Fruit fly (Drosophila melanogaster) whole organism, embryonic: Measurements from ENCODE around the gene Clbn.
A peak's percentile ranks its signal among the peaks of the same experiment; 100 is the strongest.

Experiments
- ATbp ChIP-seq: fragments of 200-800 bp; sonication (Bioruptor generic); optimal IDR thresholded peaks from 2 replicates; lab custom pipeline; 2017; ENCODE audit warnings: missing biosample characterization, mild to moderate bottlenecking, missing genetic modification characterization, missing genetic modification reagents
- Ada2b ChIP-seq: fragments of 200-800 bp; sonication (Bioruptor generic); IDR thresholded peaks from 2 replicates; pipeline ENCODE4 v1.3.6; 2022; ENCODE audit warnings: missing biosample characterization, missing genetic modification characterization
- CG10267 ChIP-seq: fragments of 200-800 bp; sonication (Bioruptor generic); optimal IDR thresholded peaks from 2 replicates; lab custom pipeline; 2018; ENCODE audit warnings: missing biosample characterization, mild to moderate bottlenecking, missing genetic modification characterization, moderate library complexity
- CG10431 ChIP-seq: fragments of 200-800 bp; sonication (Bioruptor generic); optimal IDR thresholded peaks from 3 replicates; lab custom pipeline; 2018; ENCODE audit warnings: missing biosample characterization, mild to moderate bottlenecking, missing genetic modification characterization
- CG10543 ChIP-seq: fragments of 200-800 bp; sonication (Bioruptor generic); optimal IDR thresholded peaks from 3 replicates; lab custom pipeline; 2017; ENCODE audit warnings: missing biosample characterization, mild to moderate bottlenecking, missing genetic modification characterization, moderate library complexity
- CG12744 ChIP-seq: fragments of 200-800 bp; sonication (Bioruptor generic); optimal IDR thresholded peaks from 2 replicates; lab custom pipeline; 2016; ENCODE audit warnings: missing biosample characterization, missing genetic modification characterization
- CG12769 ChIP-seq: fragments of 200-800 bp; sonication (Bioruptor generic); optimal IDR thresholded peaks from 2 replicates; lab custom pipeline; 2019; ENCODE audit warnings: missing biosample characterization, mild to moderate bottlenecking, missing genetic modification characterization, moderate library complexity
- CG13296 ChIP-seq: fragments of 200-800 bp; sonication (Bioruptor generic); optimal IDR thresholded peaks from 3 replicates; lab custom pipeline; 2018; ENCODE audit warnings: missing biosample characterization, mild to moderate bottlenecking, missing genetic modification characterization
- CG13424 ChIP-seq: fragments of 200-800 bp; sonication (Bioruptor generic); optimal IDR thresholded peaks from 2 replicates; lab custom pipeline; 2019; ENCODE audit warnings: missing biosample characterization, mild to moderate bottlenecking, missing genetic modification characterization, moderate library complexity
- CG14441 ChIP-seq: fragments of 200-800 bp; sonication (Bioruptor generic); IDR thresholded peaks from 2 replicates; pipeline ENCODE4 v1.3.6; 2022; ENCODE audit warnings: missing biosample characterization, missing genetic modification characterization
- CG14860 ChIP-seq: fragments of 200-800 bp; sonication (Bioruptor generic); IDR thresholded peaks from 3 replicates; pipeline ENCODE4 v1.3.6; 2022; ENCODE audit warnings: missing biosample characterization, missing genetic modification characterization; ENCODE audit not compliant: partially characterized antibody
- CG16813 ChIP-seq: fragments of 200-800 bp; sonication (Bioruptor generic); IDR thresholded peaks from 3 replicates; pipeline ENCODE4 v1.3.6; 2022; ENCODE audit warnings: missing biosample characterization, missing genetic modification characterization; ENCODE audit not compliant: partially characterized antibody
- CG1792 ChIP-seq: fragments of 200-800 bp; sonication (Bioruptor generic); optimal IDR thresholded peaks from 2 replicates; lab custom pipeline; 2016; ENCODE audit warnings: missing biosample characterization, missing genetic modification characterization
- CG34376 ChIP-seq: fragments of 200-800 bp; sonication (Bioruptor generic); optimal IDR thresholded peaks from 2 replicates; lab custom pipeline; 2018; ENCODE audit warnings: missing biosample characterization, mild to moderate bottlenecking, missing genetic modification characterization
- CG3726 ChIP-seq: fragments of 200-800 bp; sonication (Bioruptor generic); IDR thresholded peaks from 3 replicates; pipeline ENCODE4, ENCODE4 v1.3.6; 2022; ENCODE audit warnings: missing biosample characterization, missing genetic modification characterization
- CG3838 ChIP-seq: fragments of 200-800 bp; sonication (Bioruptor generic); optimal IDR thresholded peaks from 3 replicates; lab custom pipeline; 2016; ENCODE audit warnings: missing biosample characterization, missing genetic modification characterization
- CG3995 ChIP-seq: fragments of 200-800 bp; sonication (Bioruptor generic); optimal IDR thresholded peaks from 3 replicates; lab custom pipeline; 2016; ENCODE audit warnings: missing biosample characterization, missing genetic modification characterization
- CG4617 ChIP-seq: fragments of 200-800 bp; sonication (Bioruptor generic); optimal IDR thresholded peaks from 3 replicates; lab custom pipeline; 2016; ENCODE audit warnings: missing biosample characterization, missing genetic modification characterization, borderline replicate concordance
- CG4820 ChIP-seq: fragments of 200-800 bp; sonication (Bioruptor generic); optimal IDR thresholded peaks from 3 replicates; lab custom pipeline; 2016; ENCODE audit warnings: missing biosample characterization, missing genetic modification characterization
- CG6272 ChIP-seq: fragments of 200-800 bp; sonication (Bioruptor generic); IDR thresholded peaks from 2 replicates; pipeline ENCODE4 v1.3.6; 2022; ENCODE audit warnings: missing biosample characterization, missing genetic modification characterization
- CG9727 ChIP-seq: fragments of 200-800 bp; sonication (Bioruptor generic); optimal IDR thresholded peaks from 3 replicates; lab custom pipeline; 2017; ENCODE audit warnings: missing biosample characterization, mild to moderate bottlenecking, missing genetic modification characterization
- CG9797 ChIP-seq: fragments of 200-800 bp; sonication (Bioruptor generic); optimal IDR thresholded peaks from 3 replicates; lab custom pipeline; 2018; ENCODE audit warnings: missing biosample characterization, mild to moderate bottlenecking, missing genetic modification characterization
- Doc3 ChIP-seq: fragments of 200-800 bp; sonication (Bioruptor generic); IDR thresholded peaks from 3 replicates; pipeline ENCODE4 v1.3.6; 2022; ENCODE audit warnings: missing biosample characterization, missing genetic modification characterization; ENCODE audit not compliant: partially characterized antibody
- HLH4C ChIP-seq: fragments of 200-800 bp; sonication (Bioruptor generic); IDR thresholded peaks from 3 replicates; pipeline ENCODE4 v1.3.6; 2022; ENCODE audit warnings: missing biosample characterization, missing genetic modification characterization; ENCODE audit not compliant: partially characterized antibody
- Hr78 ChIP-seq, 2 experiments: fragments of 200-800 bp in 1 of 2; fragments of >200 bp in 1 of 2; sonication (Bioruptor generic) in 1 of 2; optimal IDR thresholded peaks; 2 replicates each; lab custom pipeline; 2017 to 2019; ENCODE audit warnings: missing biosample characterization in 2 of 2, missing genetic modification characterization in 2 of 2, mild to moderate bottlenecking in 1 of 2, moderate library complexity in 1 of 2
- Jarid2 ChIP-seq: fragments of 200-800 bp; sonication (Bioruptor generic); optimal IDR thresholded peaks from 3 replicates; lab custom pipeline; 2017; ENCODE audit warnings: mild to moderate bottlenecking, missing biosample characterization, missing genetic modification reagents, missing genetic modification characterization
- Med ChIP-seq: fragments of 200-800 bp; sonication (Bioruptor generic); peaks from one replicate; lab custom pipeline; 2016; ENCODE audit warnings: missing biosample characterization, missing genetic modification characterization, mild to moderate bottlenecking, inconsistent platforms, moderate library complexity
- Mrtf ChIP-seq: fragments of 200-800 bp; sonication (Bioruptor generic); IDR thresholded peaks from 3 replicates; pipeline ENCODE4 v1.3.6; 2022; ENCODE audit warnings: missing biosample characterization, missing genetic modification characterization
- Sox102F ChIP-seq: fragments of 200-800 bp; sonication (Bioruptor generic); optimal IDR thresholded peaks from 2 replicates; lab custom pipeline; 2018; ENCODE audit warnings: missing biosample characterization, mild to moderate bottlenecking, missing genetic modification characterization, moderate library complexity
- Usf ChIP-seq: fragments of 200-800 bp; sonication (Bioruptor generic); optimal IDR thresholded peaks from 2 replicates; lab custom pipeline; 2017; ENCODE audit warnings: missing genotype, missing biosample characterization, missing genetic modification characterization
- Vsx1 ChIP-seq: fragments of 200-800 bp; sonication (Bioruptor generic); optimal IDR thresholded peaks from 2 replicates; lab custom pipeline; 2017; ENCODE audit warnings: missing biosample characterization, mild to moderate bottlenecking, missing genetic modification characterization, missing genetic modification reagents
- YL-1 ChIP-seq: fragments of 200-800 bp; sonication (Bioruptor generic); optimal IDR thresholded peaks from 3 replicates; lab custom pipeline; 2017; ENCODE audit warnings: missing biosample characterization, mild to moderate bottlenecking, missing genetic modification characterization
- ash1 ChIP-seq: fragments of 200-800 bp; sonication (Bioruptor generic); optimal IDR thresholded peaks from 2 replicates; lab custom pipeline; 2018; ENCODE audit warnings: missing biosample characterization, mild to moderate bottlenecking, missing genetic modification characterization
- bsh ChIP-seq, 2 experiments: fragments of 200-800 bp; sonication (Bioruptor generic); optimal IDR thresholded peaks; 2 replicates each; lab custom pipeline; 2017 to 2018; ENCODE audit warnings: mild to moderate bottlenecking in 2 of 2, missing biosample characterization in 2 of 2, missing genetic modification characterization in 2 of 2, moderate library complexity in 1 of 2
- crc ChIP-seq: fragments of 200-800 bp; sonication (Bioruptor generic); optimal IDR thresholded peaks from 2 replicates; lab custom pipeline; 2016; ENCODE audit warnings: missing biosample characterization, missing genetic modification characterization
- dm ChIP-seq: fragments of 200-800 bp; sonication (Bioruptor generic); optimal IDR thresholded peaks from 3 replicates; lab custom pipeline; 2016; ENCODE audit warnings: missing biosample characterization, missing genetic modification characterization
- fd64A ChIP-seq: fragments of 200-800 bp; sonication (Bioruptor generic); optimal IDR thresholded peaks from 3 replicates; lab custom pipeline; 2018; ENCODE audit warnings: missing biosample characterization, mild to moderate bottlenecking, missing genetic modification characterization
- gro ChIP-seq: fragments of 200-800 bp; sonication (Bioruptor generic); optimal IDR thresholded peaks from 2 replicates; lab custom pipeline; 2016; ENCODE audit warnings: missing biosample characterization, missing genetic modification characterization
- kah ChIP-seq: fragments of 200-800 bp; sonication (Bioruptor generic); optimal IDR thresholded peaks from 2 replicates; lab custom pipeline; 2018; ENCODE audit warnings: missing biosample characterization, mild to moderate bottlenecking, missing genetic modification characterization
- kni ChIP-seq: fragments of 200-800 bp; sonication (Bioruptor generic); optimal IDR thresholded peaks from 3 replicates; lab custom pipeline; 2017; ENCODE audit warnings: mild to moderate bottlenecking, missing biosample characterization, missing genetic modification reagents, missing genetic modification characterization
- lbe ChIP-seq: fragments of 200-800 bp; sonication (Bioruptor generic); optimal IDR thresholded peaks from 2 replicates; lab custom pipeline; 2016; ENCODE audit warnings: missing biosample characterization, mild to moderate bottlenecking, missing genetic modification characterization
- mld ChIP-seq: fragments of 200-800 bp; sonication (Bioruptor generic); IDR thresholded peaks from 3 replicates; pipeline ENCODE4 v1.3.6; 2022; ENCODE audit warnings: missing biosample characterization, missing genetic modification characterization; ENCODE audit not compliant: partially characterized antibody
- nerfin-1 ChIP-seq: fragments of 200-800 bp; sonication (Bioruptor generic); optimal IDR thresholded peaks from 3 replicates; lab custom pipeline; 2019; ENCODE audit warnings: missing biosample characterization, mild to moderate bottlenecking, missing genetic modification characterization, moderate library complexity
- nom ChIP-seq: fragments of 200-800 bp; sonication (Bioruptor generic); optimal IDR thresholded peaks from 2 replicates; lab custom pipeline; 2017; ENCODE audit warnings: missing biosample characterization, missing genetic modification characterization, mild to moderate bottlenecking, moderate library complexity, missing genetic modification reagents
- onecut ChIP-seq: fragments of 200-800 bp; sonication (Bioruptor generic); IDR thresholded peaks from 2 replicates; pipeline ENCODE4 v1.3.6; 2022; ENCODE audit warnings: missing biosample characterization, missing genetic modification characterization
- phol ChIP-seq: fragments of 200-800 bp; sonication (Bioruptor generic); optimal IDR thresholded peaks from 3 replicates; lab custom pipeline; 2018; ENCODE audit warnings: missing biosample characterization, mild to moderate bottlenecking, missing genetic modification characterization, moderate library complexity
- ro ChIP-seq: fragments of 200-800 bp; sonication (Bioruptor generic); IDR thresholded peaks from 2 replicates; pipeline ENCODE4 v1.3.6; 2022; ENCODE audit warnings: missing biosample characterization, missing genetic modification characterization
- sc ChIP-seq, 3 experiments: fragments of >200 bp in 2 of 3; fragments of 200-800 bp in 1 of 3; sonication (Bioruptor generic) in 1 of 3; optimal IDR thresholded peaks; 2 replicates in 2 of 3; 3 replicates in 1 of 3; lab custom pipeline; 2017; ENCODE audit warnings: mild to moderate bottlenecking in 1 of 3, missing biosample characterization in 1 of 3, missing genetic modification characterization in 1 of 3, missing genetic modification reagents in 1 of 3
- sens-2 ChIP-seq: fragments of 200-800 bp; sonication (Bioruptor generic); IDR thresholded peaks from 2 replicates; pipeline ENCODE4 v1.3.6; 2022; ENCODE audit warnings: missing biosample characterization, missing genetic modification characterization

Gene Clbn

DNA sequence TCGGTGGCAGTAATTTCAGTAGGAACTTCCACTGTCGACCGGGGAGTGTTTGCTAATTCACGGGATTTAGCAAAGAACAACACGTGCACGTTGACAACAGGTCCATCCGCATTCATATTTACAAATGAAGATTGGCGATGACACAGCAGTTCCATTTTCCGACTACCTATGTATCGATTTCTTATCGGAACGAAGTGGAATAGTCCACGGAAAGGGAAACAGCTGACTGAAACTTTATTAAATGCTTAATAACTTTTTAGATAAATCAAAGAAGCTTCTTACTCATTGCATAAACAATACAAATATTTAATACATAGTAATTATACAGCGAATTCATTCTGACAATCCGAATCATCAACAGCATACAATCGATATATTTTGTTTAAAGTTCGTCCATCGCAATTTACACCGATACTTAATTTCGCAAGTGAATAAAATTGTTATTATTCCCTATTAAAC, at the start of gene Clbn, which contains the start of the genes Mocs2A and Mocs2B (continued):
- no peak for TF ChIP-seq Hr78 (GFP tag; optimal IDR thresholded peaks at IDR 0.05; lab: Kevin White, UChicago)
- no peak for TF ChIP-seq ro (GFP tag; lab: Robert Waterston, UW)
- TF ChIP-seq gro (GFP tag; lab: Kevin White, UChicago) = no peak
- TF ChIP-seq CG3995 (GFP tag; lab: Kevin White, UChicago) = no peak
- TF ChIP-seq CG3726 = no peak
- no peak for TF ChIP-seq CG9727 (GFP tag; lab: Kevin White, UChicago)
- no peak for TF ChIP-seq onecut (GFP tag; lab: Robert Waterston, UW)
- no peak for TF ChIP-seq CG10431
- peak; percentile 30 for TF ChIP-seq CG4617 (GFP tag; lab: Kevin White, UChicago)
- TF ChIP-seq Doc3 (GFP tag; lab: Robert Waterston, UW) = peak; percentile 81
- no peak for TF ChIP-seq crc (GFP tag; lab: Kevin White, UChicago)
- TF ChIP-seq kah (GFP tag; lab: Kevin White, UChicago) = peak; percentile 60
- TF ChIP-seq ash1 = no peak
- TF ChIP-seq Mrtf (GFP tag; lab: Robert Waterston, UW) = no peak
- TF ChIP-seq HLH4C (GFP tag; lab: Robert Waterston, UW) = peak; percentile 77
- no peak for TF ChIP-seq CG3838 (GFP tag; lab: Kevin White, UChicago)
- TF ChIP-seq kni = no peak
- no peak for TF ChIP-seq mld (GFP tag; lab: Robert Waterston, UW)
- no peak for TF ChIP-seq fd64A (GFP tag; lab: Kevin White, UChicago)
- TF ChIP-seq CG12769 (tag; lab: Kevin White, UChicago) = no peak
- TF ChIP-seq YL-1 (GFP tag; lab: Kevin White, UChicago) = peak; percentile 49
- TF ChIP-seq sens-2 (GFP tag; lab: Robert Waterston, UW) = no peak
- TF ChIP-seq CG4820 (GFP tag; lab: Kevin White, UChicago) = no peak
- peak; percentile 9 for TF ChIP-seq phol (tag; lab: Kevin White, UChicago)
- peak; percentile 82 for TF ChIP-seq CG16813
- peak; percentile 19 for TF ChIP-seq Med
- TF ChIP-seq dm (GFP tag; lab: Kevin White, UChicago) = peak; percentile 62
- peak; percentile 75 for TF ChIP-seq CG14860
- TF ChIP-seq CG34376 = no peak
- TF ChIP-seq Ada2b (GFP tag; lab: Robert Waterston, UW) = no peak
- TF ChIP-seq bsh (GFP tag; optimal IDR thresholded peaks at IDR 0.05; lab: Kevin White, UChicago) = no peak
- no peak for TF ChIP-seq CG6272 (GFP tag; lab: Robert Waterston, UW)
- TF ChIP-seq Jarid2 (GFP tag; lab: Kevin White, UChicago) = peak; percentile 47
- TF ChIP-seq CG12744 (GFP tag; lab: Kevin White, UChicago) = no peak
- TF ChIP-seq sc (optimal IDR thresholded peaks at IDR 0.05; lab: Kevin White, UChicago) = no peak
- no peak for TF ChIP-seq sc (GFP tag; optimal IDR thresholded peaks at IDR 0.05; lab: Kevin White, UChicago)
- no peak for TF ChIP-seq Sox102F (GFP tag; lab: Kevin White, UChicago)
- peak; percentile 18 for TF ChIP-seq CG10267 (tag; lab: Kevin White, UChicago)
- no peak for TF ChIP-seq Vsx1
- TF ChIP-seq CG1792 (GFP tag; lab: Kevin White, UChicago) = no peak
- TF ChIP-seq CG13296 (GFP tag; lab: Kevin White, UChicago) = no peak
- no peak for TF ChIP-seq CG13424 (tag; lab: Kevin White, UChicago)
- no peak for TF ChIP-seq Usf (GFP tag; lab: Kevin White, UChicago)
- no peak for TF ChIP-seq nom
- TF ChIP-seq CG9797 = no peak
- TF ChIP-seq ATbp (GFP tag; lab: Kevin White, UChicago) = no peak
- peak; percentile 6 for TF ChIP-seq nerfin-1 (tag; lab: Kevin White, UChicago)
- no peak for TF ChIP-seq CG10543 (GFP tag; lab: Kevin White, UChicago)
- TF ChIP-seq CG14441 (GFP tag; lab: Robert Waterston, UW) = no peak
- peak; percentile 12 for TF ChIP-seq lbe
